Worm (Caenorhabditis elegans): ENCODE results near the gene spat-3.
A peak's percentile ranks its signal among the peaks of the same experiment; 100 is the strongest.

ce11 chrX:4587934-4588333, 17.8 kb downstream of the spat-3 start:
- TF ChIP-seq nhr-237 (tag; optimal IDR thresholded peaks at IDR 0.05) (no peak), unc-39 (tag; optimal IDR thresholded peaks at IDR 0.05) (no peak), zag-1 (tag; optimal IDR thresholded peaks at IDR 0.05) (peak; percentile 6), ztf-1 (GFP tag; conservative IDR thresholded peaks at IDR 0.05) (no peak), ama-1 (optimal IDR thresholded peaks at IDR 0.05) (no peak), aly-2 (tag; optimal IDR thresholded peaks at IDR 0.05) (no peak), Y55F3AM.14 (GFP tag; optimal IDR thresholded peaks at IDR 0.05) (no peak), ceh-82 (tag; optimal IDR thresholded peaks at IDR 0.05) (no peak), R02D3.7 (tag; optimal IDR thresholded peaks at IDR 0.05) (no peak)

Data from whole organism, L2 larva.